Worm (Caenorhabditis elegans) whole organism, L4 larva: ENCODE measurements around the gene cyp-25A1.

ENCODE experiments used
- Y75B8A.6 ChIP-seq: fragments of 200-800 bp; sonication (Bioruptor generic); IDR thresholded peaks from 2 replicates; pipeline ENCODE4 v1.3.6; 2022; ENCODE audit warnings: missing genetic modification reagents, missing genetic modification characterization, missing compliant biosample characterization
- ZK546.5 ChIP-seq, 2 experiments: sonication (generic microtip); optimal IDR thresholded peaks; 2 replicates each; lab custom pipeline; 2017; ENCODE audit warnings: missing biosample characterization in 2 of 2, missing genetic modification characterization in 2 of 2
- aly-2 ChIP-seq: sonication (generic microtip); optimal IDR thresholded peaks from 2 replicates; lab custom pipeline; 2018; ENCODE audit warnings: missing biosample characterization, missing genetic modification characterization
- ama-1 ChIP-seq: fragments of 150-350 bp; optimal IDR thresholded peaks from 2 replicates; lab custom pipeline; 2014; ENCODE audit warnings: inconsistent platforms, mixed read lengths
- egl-27 ChIP-seq: sonication (generic microtip); optimal IDR thresholded peaks from 3 replicates; lab custom pipeline; 2017; ENCODE audit warnings: missing biosample characterization, missing genetic modification reagents, missing genetic modification characterization
- fkh-10 ChIP-seq: fragments of 150-350 bp; optimal IDR thresholded peaks from 2 replicates; lab custom pipeline; 2014; ENCODE audit warnings: missing biosample characterization, missing genetic modification reagents, missing genetic modification characterization
- lin-13 ChIP-seq: fragments of 150-350 bp; optimal IDR thresholded peaks from 2 replicates; lab custom pipeline; 2014; ENCODE audit warnings: missing biosample characterization, missing genetic modification reagents, missing genetic modification characterization
- lin-15B ChIP-seq: fragments of 150-350 bp; sonication (generic microtip); optimal IDR thresholded peaks from 3 replicates; lab custom pipeline; 2014; ENCODE audit warnings: missing biosample characterization, missing genetic modification characterization
- lin-39 ChIP-seq: fragments of 150-350 bp; optimal IDR thresholded peaks from 2 replicates; lab custom pipeline; 2014; ENCODE audit warnings: missing biosample characterization, missing genetic modification reagents, missing genetic modification characterization
- nhr-10 ChIP-seq: fragments of 150-350 bp; optimal IDR thresholded peaks from 2 replicates; lab custom pipeline; 2014; ENCODE audit warnings: missing biosample characterization, missing genetic modification characterization
- nhr-11 ChIP-seq: fragments of 150-350 bp; optimal IDR thresholded peaks from 2 replicates; lab custom pipeline; 2014; ENCODE audit warnings: missing biosample characterization, missing genetic modification characterization
- nhr-25 ChIP-seq: sonication (generic microtip); optimal IDR thresholded peaks from 2 replicates; lab custom pipeline; 2017; ENCODE audit warnings: missing genetic modification characterization, mild to moderate bottlenecking, missing compliant biosample characterization, antibody characterized with exemption, moderate library complexity, borderline replicate concordance; ENCODE audit not compliant: insufficient read depth
- pqm-1 ChIP-seq: sonication (generic microtip); optimal IDR thresholded peaks from 2 replicates; lab custom pipeline; 2017; ENCODE audit warnings: missing biosample characterization, missing genetic modification characterization
- skn-1 ChIP-seq: fragments of 150-350 bp; optimal IDR thresholded peaks from 2 replicates; lab custom pipeline; 2014; ENCODE audit warnings: missing biosample characterization, missing genetic modification characterization

ce11 chrIII:3809008-3809407 lies 23.4 kb upstream of the cyp-25A1 start, which contains the start of gene toh-1:
- TF ChIP-seq aly-2 (tag; lab: Kevin White, UChicago) (no peak), skn-1 (tag; lab: Kevin White, UChicago) (no peak), Y75B8A.6 (no peak), ama-1 (lab: Kevin White, UChicago) (no peak), fkh-10 (GFP tag; lab: Kevin White, UChicago) (no peak), lin-13 (GFP tag; lab: Kevin White, UChicago) (no peak), lin-15B (no peak), nhr-25 (tag; lab: Kevin White, UChicago) (peak; percentile 67), lin-39 (tag; lab: Kevin White, UChicago) (no peak), ZK546.5 (tag; optimal IDR thresholded peaks at IDR 0.05; lab: Kevin White, UChicago) (no peak), nhr-11 (tag; lab: Kevin White, UChicago) (no peak), nhr-10 (tag; lab: Kevin White, UChicago) (no peak), egl-27 (no peak), pqm-1 (tag; lab: Kevin White, UChicago) (no peak)
